Worm (Caenorhabditis elegans) whole organism, young adult: ENCODE measurements around the gene arrd-11.

Experiments
- F33H1.4 ChIP-seq: fragments of 200-800 bp; sonication (Bioruptor generic); IDR thresholded peaks from 2 replicates; pipeline ENCODE4 v1.3.6; 2022; ENCODE audit warnings: missing genetic modification reagents, missing genetic modification characterization, missing compliant biosample characterization
- F52B5.7 ChIP-seq: sonication (generic microtip); optimal IDR thresholded peaks from 2 replicates; lab custom pipeline; 2016; ENCODE audit warnings: mild to moderate bottlenecking, missing genetic modification characterization, missing compliant biosample characterization
- F55B11.4 ChIP-seq: sonication (generic microtip); optimal IDR thresholded peaks from 2 replicates; lab custom pipeline; 2016; ENCODE audit warnings: missing compliant biosample characterization, missing genetic modification characterization, borderline replicate concordance; ENCODE audit not compliant: insufficient read depth
- F57C9.4 ChIP-seq: sonication (generic microtip); optimal IDR thresholded peaks from 2 replicates; lab custom pipeline; 2017; ENCODE audit warnings: mild to moderate bottlenecking, missing genetic modification characterization, missing compliant biosample characterization
- Y67H2A.10 ChIP-seq: fragments of 200-800 bp; sonication (Bioruptor generic); conservative IDR thresholded peaks from 2 replicates; pipeline ENCODE4 v1.3.6; 2022; ENCODE audit warnings: missing genetic modification reagents, missing genetic modification characterization, missing compliant biosample characterization
- athp-1 ChIP-seq: sonication (generic microtip); optimal IDR thresholded peaks from 2 replicates; lab custom pipeline; 2017; ENCODE audit warnings: mild to moderate bottlenecking, missing genetic modification characterization, missing compliant biosample characterization
- attf-5 ChIP-seq: fragments of 200-800 bp; sonication (Bioruptor generic); optimal IDR thresholded peaks from 2 replicates; lab custom pipeline; 2018; ENCODE audit warnings: mild to moderate bottlenecking, missing genetic modification characterization, missing compliant biosample characterization
- cebp-2 ChIP-seq: fragments of 200-800 bp; sonication (Bioruptor generic); IDR thresholded peaks from 2 replicates; pipeline ENCODE4 v1.3.6; 2022; ENCODE audit warnings: missing genetic modification characterization, missing compliant biosample characterization
- ceh-27 ChIP-seq: fragments of 200-800 bp; sonication (Bioruptor generic); optimal IDR thresholded peaks from 2 replicates; lab custom pipeline; 2018; ENCODE audit warnings: mild to moderate bottlenecking, missing genetic modification characterization, moderate library complexity, missing compliant biosample characterization
- ceh-58 ChIP-seq: fragments of 200-800 bp; sonication (Bioruptor generic); IDR thresholded peaks from 2 replicates; pipeline ENCODE4 v1.3.6; 2022; ENCODE audit warnings: missing genetic modification characterization, missing compliant biosample characterization
- dpff-1 ChIP-seq: sonication (generic microtip); optimal IDR thresholded peaks from 2 replicates; lab custom pipeline; 2017; ENCODE audit warnings: mild to moderate bottlenecking, missing genetic modification characterization, missing compliant biosample characterization
- egl-18 ChIP-seq: fragments of 200-800 bp; sonication (Bioruptor generic); IDR thresholded peaks from 2 replicates; pipeline ENCODE4 v1.3.6; 2022; ENCODE audit warnings: missing genetic modification reagents, missing genetic modification characterization, missing compliant biosample characterization
- egrh-3 ChIP-seq: fragments of 200-800 bp; sonication (Bioruptor generic); IDR thresholded peaks from 2 replicates; pipeline ENCODE4 v1.3.6; 2022; ENCODE audit warnings: missing genetic modification reagents, missing genetic modification characterization, missing compliant biosample characterization
- ekl-4 ChIP-seq: fragments of 200-800 bp; sonication (Bioruptor generic); IDR thresholded peaks from 2 replicates; pipeline ENCODE4 v1.3.6; 2022; ENCODE audit warnings: missing genetic modification reagents, missing genetic modification characterization, missing compliant biosample characterization
- him-1 ChIP-seq: sonication (generic microtip); optimal IDR thresholded peaks from 2 replicates; lab custom pipeline; 2016; ENCODE audit warnings: missing genotype, missing genetic modification reagents, missing genetic modification characterization, missing compliant biosample characterization
- let-526 ChIP-seq: fragments of 200-800 bp; sonication (Bioruptor generic); IDR thresholded peaks from 2 replicates; pipeline ENCODE4 v1.3.6; 2022; ENCODE audit warnings: missing genetic modification reagents, missing genetic modification characterization, missing compliant biosample characterization
- lin-40 ChIP-seq: sonication (generic microtip); optimal IDR thresholded peaks from 2 replicates; lab custom pipeline; 2016; ENCODE audit warnings: missing genetic modification characterization, mild to moderate bottlenecking, missing compliant biosample characterization, missing genotype, missing genetic modification reagents
- lsl-1 ChIP-seq: fragments of 200-800 bp; sonication (Bioruptor generic); optimal IDR thresholded peaks from 2 replicates; lab custom pipeline; 2018; ENCODE audit warnings: mild to moderate bottlenecking, missing genetic modification characterization, moderate library complexity, missing compliant biosample characterization
- madf-6 ChIP-seq: fragments of 200-800 bp; sonication (Bioruptor generic); IDR thresholded peaks from 2 replicates; pipeline ENCODE4 v1.3.6; 2022; ENCODE audit warnings: missing genetic modification reagents, missing genetic modification characterization, missing compliant biosample characterization
- madf-8 ChIP-seq: fragments of 200-800 bp; sonication (Bioruptor generic); conservative IDR thresholded peaks from 2 replicates; pipeline ENCODE4 v1.3.6; 2022; ENCODE audit warnings: missing genetic modification reagents, missing genetic modification characterization, missing compliant biosample characterization
- mxl-1 ChIP-seq: sonication (generic microtip); optimal IDR thresholded peaks from 2 replicates; lab custom pipeline; 2016; ENCODE audit warnings: missing genetic modification characterization, missing compliant biosample characterization
- nhr-179 ChIP-seq: sonication (generic microtip); optimal IDR thresholded peaks from 2 replicates; lab custom pipeline; 2016; ENCODE audit warnings: mild to moderate bottlenecking, missing genetic modification characterization, missing compliant biosample characterization
- repo-1 ChIP-seq: sonication (generic microtip); optimal IDR thresholded peaks from 2 replicates; lab custom pipeline; 2017; ENCODE audit warnings: mild to moderate bottlenecking, missing genetic modification characterization, missing compliant biosample characterization
- snpc-4 ChIP-seq, 5 experiments: fragments of 150-350 bp in 1 of 5; sonication (generic microtip) in 4 of 5; optimal IDR thresholded peaks; 2 replicates each; lab custom pipeline; 2014 to 2018; ENCODE audit warnings: missing genetic modification characterization in 5 of 5, missing biosample characterization in 3 of 5, antibody characterized with exemption in 2 of 5, mild to moderate bottlenecking in 2 of 5, missing compliant biosample characterization in 2 of 5, missing genotype in 2 of 5, moderate library complexity in 2 of 5, missing genetic modification reagents in 1 of 5
- tbp1 ChIP-seq: fragments of 200-800 bp; sonication (Bioruptor generic); optimal IDR thresholded peaks from 2 replicates; lab custom pipeline; 2018; ENCODE audit warnings: mild to moderate bottlenecking, missing genetic modification characterization, missing compliant biosample characterization
- zfh-2 ChIP-seq: fragments of 200-800 bp; sonication (Bioruptor generic); conservative IDR thresholded peaks from 2 replicates; pipeline ENCODE4 v1.3.6; 2022; ENCODE audit warnings: missing genetic modification reagents, missing genetic modification characterization, missing compliant biosample characterization
- ztf-18 ChIP-seq: sonication (generic microtip); optimal IDR thresholded peaks from 2 replicates; lab custom pipeline; 2016; ENCODE audit warnings: missing genotype, mild to moderate bottlenecking, missing genetic modification characterization, missing compliant biosample characterization

arrd-11 gene

DNA sequence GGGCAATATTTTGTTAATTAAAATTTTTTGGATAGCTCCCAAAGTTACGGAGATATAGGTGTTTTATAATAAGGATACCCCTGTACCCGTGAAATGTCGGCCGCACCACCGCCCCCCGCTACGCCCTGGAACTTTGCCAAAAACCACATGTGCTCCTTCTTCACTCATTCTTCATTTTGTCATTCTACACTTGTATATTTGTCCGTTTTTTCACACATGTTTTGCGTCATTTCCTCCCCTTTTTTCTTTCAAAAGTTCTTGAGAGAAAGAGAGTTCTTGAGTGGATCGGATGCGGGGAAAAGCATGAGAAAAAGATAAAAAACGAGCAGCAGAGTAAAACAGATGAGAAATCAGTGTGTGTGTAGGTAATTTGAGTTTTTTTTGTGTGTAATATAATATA lies 25.6 kb downstream of the arrd-11 start:
- no peak for TF ChIP-seq snpc-4 (GFP tag; optimal IDR thresholded peaks at IDR 0.05; lab: Kevin White, UChicago)
- TF ChIP-seq snpc-4 (tag; optimal IDR thresholded peaks at IDR 0.05; lab: Kevin White, UChicago) = peak in 2 of 4 experiments; percentile 5 to 44
- TF ChIP-seq ceh-27 = peak; percentile 44
- no peak for TF ChIP-seq egl-18 (GFP tag; lab: Robert Waterston, UW)
- TF ChIP-seq ztf-18 = no peak
- TF ChIP-seq, all 124 proteins: peak for 2

DNA sequence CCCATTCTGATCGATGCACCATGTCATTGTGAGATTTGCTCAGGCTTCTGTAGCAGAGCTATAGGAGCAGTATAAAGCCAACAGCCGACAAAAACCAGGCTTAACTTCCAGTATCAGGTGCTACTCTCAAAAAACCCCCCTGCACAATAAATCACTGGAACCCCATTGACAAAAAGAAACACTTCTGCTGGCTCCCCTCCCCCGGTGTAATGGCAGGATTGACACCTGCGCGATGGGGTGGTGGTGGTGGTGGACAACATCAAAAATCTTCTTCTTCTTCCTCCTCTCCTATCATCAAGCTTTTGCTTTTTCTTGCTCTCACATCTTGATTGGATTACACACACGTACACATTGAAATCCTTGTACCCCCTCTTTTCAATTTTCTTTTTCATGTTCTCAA lies 26.5 kb downstream of the arrd-11 start:
- TF ChIP-seq attf-5 (GFP tag; lab: Kevin White, UChicago) = no peak
- TF ChIP-seq egl-18 (GFP tag; lab: Robert Waterston, UW) = no peak
- TF ChIP-seq him-1 (tag; lab: Kevin White, UChicago) = no peak

DNA sequence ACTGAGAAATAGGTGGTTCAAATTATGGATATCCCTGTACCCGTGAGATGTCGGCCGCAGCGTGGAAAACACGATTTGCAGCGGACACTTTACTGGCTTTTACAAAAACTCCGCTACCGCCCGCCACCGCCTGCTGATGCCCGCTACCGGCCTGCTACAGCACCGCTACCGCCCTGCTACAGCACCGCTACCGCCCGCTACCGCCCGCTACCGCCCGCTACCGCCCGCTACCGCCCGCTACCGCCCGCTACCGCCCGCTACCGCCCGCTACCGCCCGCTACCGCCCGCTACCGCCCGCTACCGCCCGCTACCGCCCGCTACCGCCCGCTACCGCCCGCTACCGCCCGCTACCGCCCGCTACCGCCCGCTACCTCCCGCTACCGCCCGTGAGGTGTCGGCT lies 27.5 kb downstream of the arrd-11 start:
- TF ChIP-seq egrh-3 (peak; percentile 96), zfh-2 (GFP tag; lab: Robert Waterston, UW) (peak; percentile 92)

DNA sequence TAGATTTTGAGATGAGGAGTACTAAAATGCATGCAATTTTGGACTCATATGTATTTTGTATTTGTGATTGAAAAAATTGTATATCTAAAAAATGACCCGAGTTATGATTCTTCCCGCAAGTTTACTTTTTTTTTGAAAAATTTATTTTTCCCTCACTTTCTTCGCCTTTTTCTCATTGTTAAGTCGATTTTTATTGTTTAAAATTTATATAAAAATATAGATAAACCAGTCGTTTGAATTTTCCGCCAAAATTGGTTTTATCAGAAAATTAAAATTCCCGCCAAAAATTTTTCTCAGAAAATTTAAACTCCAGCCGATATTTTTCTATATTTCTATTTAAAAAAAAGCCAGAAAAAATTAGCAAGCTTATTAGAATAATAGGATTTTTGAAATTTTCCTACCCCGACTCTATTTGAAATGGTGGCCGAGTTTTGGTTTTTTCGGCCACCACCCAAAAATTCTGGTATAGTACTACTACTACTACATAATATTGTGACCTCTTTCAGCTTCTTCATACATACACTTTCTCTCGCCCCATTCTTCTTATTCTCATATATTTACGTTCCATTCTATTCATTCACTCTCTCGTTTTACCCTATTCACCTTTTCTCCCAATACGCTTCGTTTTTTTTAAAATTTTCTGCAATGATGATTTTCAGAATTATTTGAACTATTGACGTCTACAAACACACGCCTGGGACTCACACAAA lies 28.5 kb downstream of the arrd-11 start, which contains the start of gene ZK131.11:
Gene ZK131.11, plus strand, starts transcription at position 660 of the 710 bp plus-strand sequence.
- no peak for TF ChIP-seq tbp1 (GFP tag; lab: Kevin White, UChicago)
- no peak for TF ChIP-seq F57C9.4 (tag; lab: Kevin White, UChicago)
- no peak for TF ChIP-seq F33H1.4 (GFP tag; lab: Robert Waterston, UW)
- TF ChIP-seq mxl-1 = no peak
- TF ChIP-seq athp-1 (tag; lab: Kevin White, UChicago) = no peak
- TF ChIP-seq let-526 = no peak
- TF ChIP-seq lin-40 (tag; lab: Kevin White, UChicago) = no peak
- TF ChIP-seq ceh-58 (GFP tag; lab: Robert Waterston, UW) = no peak
- no peak for TF ChIP-seq madf-8 (GFP tag; lab: Robert Waterston, UW)

DNA sequence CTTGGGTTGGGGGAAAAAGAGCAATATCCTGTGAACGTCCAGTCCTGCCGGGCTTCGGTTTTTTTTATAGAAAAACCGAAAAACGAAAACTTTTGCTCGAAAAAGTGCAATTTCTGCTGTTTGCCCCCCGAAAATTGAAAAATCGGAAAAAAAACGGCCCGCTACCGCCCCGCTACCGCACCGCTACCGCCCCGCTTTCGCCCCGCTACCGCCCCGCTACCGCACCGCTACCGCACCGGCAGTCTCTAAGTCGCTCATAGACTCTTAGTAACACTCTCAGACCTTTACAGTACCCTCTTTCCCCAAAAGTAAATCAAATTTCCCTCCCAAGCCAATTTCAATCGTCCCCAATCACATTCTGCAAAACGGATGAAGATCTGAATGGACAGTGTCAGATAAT lies 31.9 kb downstream of the arrd-11 start:
- TF ChIP-seq egrh-3 (peak; percentile 50; the same call in 1 of the 2 replicates), zfh-2 (GFP tag; lab: Robert Waterston, UW) (peak; percentile 79), lsl-1 (GFP tag; lab: Kevin White, UChicago) (no peak), F55B11.4 (no peak)

DNA sequence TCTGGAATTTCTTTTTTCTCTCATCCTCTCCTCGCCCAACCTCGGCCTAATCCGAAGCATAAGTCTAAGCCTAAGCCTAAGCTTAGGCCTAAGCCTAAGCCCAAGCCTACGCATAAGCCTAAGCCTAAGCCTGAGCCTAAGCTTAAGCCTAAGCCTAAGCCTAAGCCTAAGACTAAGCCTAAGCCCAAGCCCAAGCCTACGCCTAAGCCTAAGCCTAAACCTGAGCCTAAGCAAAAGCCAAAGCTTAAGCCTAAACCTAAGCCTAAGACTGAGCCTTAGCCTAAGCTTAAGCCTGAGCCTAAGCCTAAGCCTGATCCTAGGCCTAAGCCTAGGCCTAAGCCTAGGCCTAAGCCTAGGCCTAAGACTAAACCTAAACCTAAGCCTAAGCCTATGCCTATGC lies 33.1 kb downstream of the arrd-11 start:
- TF ChIP-seq F52B5.7 (tag; lab: Kevin White, UChicago) = no peak

DNA sequence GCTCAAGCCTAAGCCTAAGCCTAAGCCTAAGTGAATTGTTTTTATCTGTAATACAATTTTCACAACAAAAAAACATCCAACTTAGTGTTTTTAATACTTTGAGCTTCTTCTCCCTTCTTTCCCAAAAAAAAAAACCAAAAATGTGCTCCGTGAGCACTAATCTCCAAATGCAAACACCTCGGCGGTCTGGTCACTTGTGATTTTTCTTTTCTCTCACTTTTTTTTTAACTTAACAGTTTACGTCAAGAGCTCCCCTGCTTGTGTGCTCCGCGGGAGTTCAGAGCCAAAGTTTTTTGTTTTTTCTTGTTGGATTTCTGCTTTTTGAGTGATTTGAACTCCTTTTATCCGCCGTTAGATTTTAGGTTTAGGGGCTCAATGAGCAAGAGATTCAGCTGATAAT lies 43.1 kb downstream of the arrd-11 start:
- no peak for TF ChIP-seq zfh-2 (GFP tag; lab: Robert Waterston, UW)
- TF ChIP-seq Y67H2A.10 (GFP tag; lab: Robert Waterston, UW) = no peak
- no peak for TF ChIP-seq ekl-4
- TF ChIP-seq nhr-179 (tag; lab: Kevin White, UChicago) = no peak
- TF ChIP-seq repo-1 (tag; lab: Kevin White, UChicago) = no peak
- TF ChIP-seq F52B5.7 (tag; lab: Kevin White, UChicago) = no peak
- no peak for TF ChIP-seq dpff-1
- TF ChIP-seq cebp-2 (GFP tag; lab: Robert Waterston, UW) = no peak
- no peak for TF ChIP-seq madf-6 (GFP tag; lab: Robert Waterston, UW)
